Fruit fly (Drosophila melanogaster) whole organism, embryonic: Measurements from ENCODE around the gene SerRS-m.

Experiments
- B-H1 ChIP-seq: fragments of 200-800 bp; sonication (Bioruptor generic); IDR thresholded peaks from 3 replicates; pipeline ENCODE4 v1.3.6; 2022; ENCODE audit warnings: missing biosample characterization, missing genetic modification characterization
- CG16815 ChIP-seq: fragments of 200-800 bp; sonication (Bioruptor generic); optimal IDR thresholded peaks from 3 replicates; lab custom pipeline; 2017; ENCODE audit warnings: missing biosample characterization, mild to moderate bottlenecking, missing genetic modification characterization
- CG31365 ChIP-seq: fragments of 200-800 bp; sonication (Bioruptor generic); optimal IDR thresholded peaks from 2 replicates; lab custom pipeline; 2018; ENCODE audit warnings: missing biosample characterization, mild to moderate bottlenecking, missing genetic modification characterization
- CG34224 ChIP-seq: fragments of 200-800 bp; sonication (Bioruptor generic); IDR thresholded peaks from 3 replicates; pipeline ENCODE4 v1.3.6; 2022; ENCODE audit warnings: missing biosample characterization, missing genetic modification characterization; ENCODE audit not compliant: partially characterized antibody
- CrebB ChIP-seq: fragments of 200-800 bp; sonication (Bioruptor generic); optimal IDR thresholded peaks from 3 replicates; lab custom pipeline; 2018; ENCODE audit warnings: missing biosample characterization, mild to moderate bottlenecking, missing genetic modification characterization
- Drgx ChIP-seq: fragments of 200-800 bp; sonication (Bioruptor generic); IDR thresholded peaks from 2 replicates; pipeline ENCODE4 v1.3.6; 2022; ENCODE audit warnings: missing biosample characterization, missing genetic modification characterization
- H2.0 ChIP-seq: fragments of 200-800 bp; sonication (Bioruptor generic); IDR thresholded peaks from 2 replicates; pipeline ENCODE4 v1.3.6; 2022; ENCODE audit warnings: missing biosample characterization, missing genetic modification characterization
- Spps ChIP-seq: fragments of 200-800 bp; sonication (Bioruptor generic); optimal IDR thresholded peaks from 2 replicates; lab custom pipeline; 2018; ENCODE audit warnings: missing biosample characterization, mild to moderate bottlenecking, missing genetic modification characterization
- lmd ChIP-seq: fragments of 200-800 bp; sonication (Bioruptor generic); IDR thresholded peaks from 2 replicates; pipeline ENCODE4 v1.3.6; 2022; ENCODE audit warnings: missing biosample characterization, missing genetic modification characterization
- nom ChIP-seq: fragments of 200-800 bp; sonication (Bioruptor generic); optimal IDR thresholded peaks from 2 replicates; lab custom pipeline; 2017; ENCODE audit warnings: missing biosample characterization, missing genetic modification characterization, mild to moderate bottlenecking, moderate library complexity, missing genetic modification reagents
- oc ChIP-seq: fragments of 200-800 bp; sonication (Bioruptor generic); optimal IDR thresholded peaks from 2 replicates; lab custom pipeline; 2018; ENCODE audit warnings: missing biosample characterization, mild to moderate bottlenecking, missing genetic modification characterization, moderate library complexity
- zfh1 ChIP-seq: fragments of 200-800 bp; sonication (Bioruptor generic); IDR thresholded peaks from 3 replicates; pipeline ENCODE4 v1.3.6; 2022; ENCODE audit warnings: missing biosample characterization, missing genetic modification characterization

- TF ChIP-seq oc, result no peak
- TF ChIP-seq CG16815 (GFP tag; lab: Kevin White, UChicago), result no peak
- peak; percentile 24; the same call in 1 of the 2 replicates for TF ChIP-seq lmd (GFP tag; lab: Robert Waterston, UW)
- no peak for TF ChIP-seq B-H1 (GFP tag; lab: Robert Waterston, UW)
- no peak for TF ChIP-seq Spps (tag; lab: Kevin White, UChicago)
- no peak for TF ChIP-seq CG31365
- no peak for TF ChIP-seq H2.0 (GFP tag; lab: Robert Waterston, UW)
- no peak for TF ChIP-seq zfh1
- no peak for TF ChIP-seq CrebB (tag; lab: Kevin White, UChicago)
- TF ChIP-seq nom (GFP tag; lab: Kevin White, UChicago), result no peak
- TF ChIP-seq CG34224, result no peak
- TF ChIP-seq Drgx, result no peak
Observed at dm6 chr3R:15330472-15330871, 10.0 kb upstream of the SerRS-m start, which contains the start of gene mRpL9.
